Fruit fly (Drosophila melanogaster) whole organism: ENCODE data around the gene Acbp5.
A peak's percentile ranks its signal among the peaks of the same experiment; 100 is the strongest.

Experiments
- CG8478 ChIP-seq: fragments of >200 bp; optimal IDR thresholded peaks from 2 replicates; lab custom pipeline; 2018; ENCODE audit warnings: inconsistent platforms
- Dll ChIP-seq: fragments of >200 bp; optimal IDR thresholded peaks from 2 replicates; lab custom pipeline; 2017
- EcR ChIP-seq, 2 experiments: fragments of >200 bp; optimal IDR thresholded peaks; 2 replicates each; lab custom pipeline; 2017; ENCODE audit warnings: missing biosample characterization in 2 of 2, missing genetic modification characterization in 2 of 2, missing genetic modification reagents in 2 of 2
- pan ChIP-seq: fragments of >200 bp; optimal IDR thresholded peaks from 2 replicates; lab custom pipeline; 2017
- psq ChIP-seq: fragments of >200 bp; optimal IDR thresholded peaks from 2 replicates; lab custom pipeline; 2017
- usp ChIP-seq: fragments of >200 bp; optimal IDR thresholded peaks from 2 replicates; lab custom pipeline; 2017; ENCODE audit warnings: missing biosample characterization, missing genetic modification characterization, mixed read lengths

The Acbp5 gene

dm6 chr3L:8777313-8777924, 10.9 kb downstream of the Acbp5 start:
- no peak for TF ChIP-seq pan
- TF ChIP-seq Dll (lab: Kevin White, UChicago), result no peak
- TF ChIP-seq usp, result no peak
- TF ChIP-seq psq, result no peak
- TF ChIP-seq CG8478 (lab: Kevin White, UChicago), result no peak
- no peak for TF ChIP-seq EcR (GFP tag; optimal IDR thresholded peaks at IDR 0.05; lab: Kevin White, UChicago)

DNA sequence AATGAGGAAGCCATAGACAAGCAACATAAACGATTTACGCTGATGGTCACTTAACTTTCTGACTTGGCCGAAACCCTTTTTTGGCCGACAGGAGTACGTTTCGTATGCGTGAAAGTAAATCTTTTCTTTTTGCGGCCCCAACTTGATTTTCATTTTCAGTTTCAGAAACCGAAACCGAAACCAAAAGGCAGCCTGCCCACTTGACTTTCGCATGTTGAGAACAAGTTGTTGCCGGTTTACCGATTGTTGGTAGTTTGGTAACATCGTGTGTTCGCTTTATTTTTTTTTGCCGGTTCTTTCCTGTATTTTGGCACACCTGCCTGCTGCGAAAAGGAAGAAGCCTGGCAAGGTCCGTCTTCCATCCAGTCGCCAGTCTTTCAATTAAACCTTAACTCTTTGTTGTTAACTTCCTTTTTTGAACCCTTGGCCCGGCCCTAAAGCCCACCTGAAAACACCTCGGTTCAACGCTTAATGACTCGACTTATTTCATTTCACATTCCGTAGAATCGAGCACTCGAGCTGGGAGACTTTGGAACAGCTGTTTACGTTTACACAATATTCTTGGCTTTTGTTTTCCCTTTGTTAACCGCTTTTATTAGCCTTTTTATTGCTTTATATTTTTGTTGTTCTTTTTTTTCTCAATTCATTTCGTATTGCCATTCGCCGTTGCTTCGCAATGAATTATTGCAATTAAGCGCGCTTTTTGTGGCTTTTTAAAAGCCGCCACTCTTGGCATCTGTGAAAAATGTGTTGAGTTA, 13.2 kb downstream of the Acbp5 start:
- no peak for TF ChIP-seq usp
- no peak for TF ChIP-seq psq
- TF ChIP-seq pan, result no peak
- no peak for TF ChIP-seq Dll (lab: Kevin White, UChicago)
- no peak for TF ChIP-seq EcR (GFP tag; optimal IDR thresholded peaks at IDR 0.05; lab: Kevin White, UChicago)

- TF ChIP-seq EcR (GFP tag; optimal IDR thresholded peaks at IDR 0.05; lab: Kevin White, UChicago) (no peak), Dll (lab: Kevin White, UChicago) (no peak), psq (no peak), usp (no peak), CG8478 (lab: Kevin White, UChicago) (no peak), pan (no peak)
These were observed 14.6 kb downstream of the Acbp5 start for dm6 chr3L:8773713-8774112.

DNA sequence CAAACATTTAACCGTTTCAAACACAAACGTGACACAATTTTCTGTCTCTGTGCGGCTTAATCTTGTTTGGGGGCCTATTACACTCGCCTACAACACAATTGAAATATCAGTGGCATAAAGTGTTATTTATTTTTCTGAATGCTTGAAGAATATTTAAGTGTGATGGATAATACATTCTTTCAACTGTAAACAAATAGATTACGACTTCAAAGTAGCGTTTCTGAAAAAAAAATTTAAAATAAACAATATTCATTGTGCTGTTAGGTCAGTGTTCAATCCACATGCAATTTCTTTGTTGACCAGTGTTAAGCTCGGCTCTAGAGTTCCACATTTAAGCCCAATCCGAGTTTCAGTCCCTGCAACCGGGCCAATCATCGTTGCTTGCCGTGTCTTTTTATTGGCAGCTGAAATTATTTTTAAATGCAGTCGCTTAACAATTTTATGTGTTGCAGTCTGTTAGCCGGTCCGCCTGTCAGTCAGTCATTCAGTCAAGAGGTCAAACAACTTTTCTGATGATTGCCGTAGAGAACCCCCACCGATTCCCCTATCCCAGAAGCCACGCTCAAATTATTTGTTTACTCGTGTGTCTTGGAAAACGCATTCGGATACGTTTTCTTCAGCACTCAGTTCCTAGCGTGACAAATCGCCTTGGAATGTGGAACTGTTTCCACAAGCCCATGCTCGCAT, 15.2 kb downstream of the Acbp5 start:
- no peak for TF ChIP-seq CG8478 (lab: Kevin White, UChicago)
- TF ChIP-seq pan, result no peak
- TF ChIP-seq EcR (GFP tag; optimal IDR thresholded peaks at IDR 0.05; lab: Kevin White, UChicago), result no peak
- TF ChIP-seq Dll (lab: Kevin White, UChicago), result no peak
- TF ChIP-seq usp, result no peak

DNA sequence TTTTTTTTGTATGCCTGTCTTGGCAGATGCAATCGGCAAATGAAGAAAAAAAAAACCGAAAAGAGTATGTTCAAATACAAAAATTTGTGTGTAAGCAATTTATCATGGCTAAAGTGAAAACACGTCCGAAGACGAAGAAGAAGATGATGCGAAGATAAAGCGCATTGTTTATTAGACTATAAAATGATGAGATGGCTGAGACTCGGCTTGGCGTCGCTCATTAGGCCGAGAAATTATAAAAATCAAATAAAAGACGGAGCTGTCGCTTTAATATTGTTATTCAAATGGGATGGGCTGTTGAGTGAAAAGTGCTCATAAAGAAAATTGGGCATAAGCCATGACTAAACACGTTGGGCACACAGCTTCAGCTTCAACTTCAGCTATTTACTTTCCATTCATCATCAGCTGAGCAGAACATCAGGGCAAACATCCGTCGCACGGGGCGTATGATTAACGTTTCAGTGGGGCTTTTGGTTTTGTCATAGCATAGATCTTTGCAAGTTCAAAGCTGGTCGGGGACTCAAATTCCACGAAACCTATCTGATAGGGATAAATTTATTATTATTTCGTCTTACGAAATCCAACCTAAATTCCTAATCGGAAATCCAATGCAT, 17.6 kb downstream of the Acbp5 start:
- TF ChIP-seq psq (no peak), CG8478 (lab: Kevin White, UChicago) (no peak), usp (no peak), Dll (lab: Kevin White, UChicago) (no peak), EcR (GFP tag; optimal IDR thresholded peaks at IDR 0.05; lab: Kevin White, UChicago) (no peak), pan (no peak)

- TF ChIP-seq EcR (GFP tag; optimal IDR thresholded peaks at IDR 0.05; lab: Kevin White, UChicago) (no peak), psq (no peak), usp (no peak), pan (no peak), CG8478 (lab: Kevin White, UChicago) (no peak), Dll (lab: Kevin White, UChicago) (no peak)
These were observed 20.5 kb downstream of the Acbp5 start for dm6 chr3L:8767876-8768275.

dm6 chr3L:8765969-8766538, 22.3 kb downstream of the Acbp5 start:
- TF ChIP-seq Dll (lab: Kevin White, UChicago) (peak; percentile 3), usp (no peak), psq (no peak)

- TF ChIP-seq usp, result no peak
These were observed 22.9 kb downstream of the Acbp5 start for dm6 chr3L:8765493-8765892.

DNA sequence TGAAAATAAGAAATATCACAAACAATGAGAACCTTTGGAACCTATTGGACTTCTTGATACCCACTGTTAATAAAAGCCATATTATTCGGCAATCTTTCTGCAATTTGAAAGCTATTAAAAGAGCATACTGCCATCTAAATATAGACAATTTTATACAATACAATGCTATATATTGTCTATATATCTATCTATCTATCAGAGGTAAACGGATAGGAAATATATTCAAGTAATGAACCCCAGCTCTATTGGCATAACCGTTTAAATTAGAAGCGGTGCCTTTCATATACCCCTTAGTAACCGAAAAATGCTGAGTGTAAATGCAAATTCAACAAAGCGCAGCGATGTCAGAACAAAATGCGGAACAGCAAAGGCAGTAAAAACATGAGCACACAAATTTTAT, 24.6 kb downstream of the Acbp5 start:
- TF ChIP-seq pan (peak; percentile 94), EcR (GFP tag; optimal IDR thresholded peaks at IDR 0.05; lab: Kevin White, UChicago) (no peak)

DNA sequence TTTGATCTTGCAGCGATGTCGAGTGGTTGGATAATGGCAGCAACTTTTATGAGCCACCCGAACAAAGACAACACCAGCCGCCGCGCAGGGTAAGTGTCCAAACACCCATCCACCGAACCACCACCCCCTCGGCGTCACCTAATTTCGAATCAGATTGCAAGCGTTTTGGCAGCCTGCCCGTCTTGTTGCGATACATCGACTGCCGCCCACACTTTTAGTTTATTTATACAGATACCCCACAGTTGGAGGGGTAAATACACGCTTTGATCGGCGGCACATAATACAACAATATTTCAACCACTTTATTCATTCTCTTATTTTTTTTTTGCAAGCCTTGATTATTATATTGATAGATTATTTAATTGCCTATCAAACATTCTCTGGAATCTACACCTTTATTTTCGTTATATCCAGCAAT, 25.3 kb downstream of the Acbp5 start:
- TF ChIP-seq pan (no peak), usp (no peak), psq (no peak), Dll (lab: Kevin White, UChicago) (no peak), EcR (GFP tag; optimal IDR thresholded peaks at IDR 0.05; lab: Kevin White, UChicago) (no peak), CG8478 (lab: Kevin White, UChicago) (no peak)

- TF ChIP-seq usp (no peak), pan (no peak), Dll (lab: Kevin White, UChicago) (no peak), EcR (GFP tag; optimal IDR thresholded peaks at IDR 0.05; lab: Kevin White, UChicago) (no peak), psq (no peak), CG8478 (lab: Kevin White, UChicago) (no peak)
These were observed 32.7 kb downstream of the Acbp5 start, which contains the start of gene CG6576 for dm6 chr3L:8755689-8756088. CG6576 (plus strand) TSS chr3L:8755989.

dm6 chr3L:8753592-8753991, 34.8 kb downstream of the Acbp5 start, which contains the start of gene Fhos:
Fhos (plus strand) TSS chr3L:8753619.
- no peak for TF ChIP-seq usp
- no peak for TF ChIP-seq Dll (lab: Kevin White, UChicago)
- TF ChIP-seq pan, result no peak
- TF ChIP-seq CG8478 (lab: Kevin White, UChicago), result no peak
- TF ChIP-seq psq, result no peak
- TF ChIP-seq EcR (GFP tag; optimal IDR thresholded peaks at IDR 0.05; lab: Kevin White, UChicago), result no peak
